Worm (Caenorhabditis elegans): ENCODE measurements around the gene nspf-2.

- TF ChIP-seq ZK546.5 (tag; optimal IDR thresholded peaks at IDR 0.05): no peak
- no peak for TF ChIP-seq nhr-23 (tag; optimal IDR thresholded peaks at IDR 0.05)
- TF ChIP-seq ztf-4 (tag; optimal IDR thresholded peaks at IDR 0.05): no peak
- no peak for TF ChIP-seq lin-39 (tag; optimal IDR thresholded peaks at IDR 0.05)
- TF ChIP-seq unc-39 (tag; optimal IDR thresholded peaks at IDR 0.05): no peak
- TF ChIP-seq nhr-25 (tag; optimal IDR thresholded peaks at IDR 0.05): no peak
- TF ChIP-seq eor-1 (tag; optimal IDR thresholded peaks at IDR 0.05): no peak
- TF ChIP-seq fos-1 (tag; optimal IDR thresholded peaks at IDR 0.05): no peak
- TF ChIP-seq skn-1 (tag; optimal IDR thresholded peaks at IDR 0.05): no peak
- no peak for TF ChIP-seq fkh-10 (GFP tag; optimal IDR thresholded peaks at IDR 0.05)
- no peak for TF ChIP-seq ceh-16 (tag; optimal IDR thresholded peaks at IDR 0.05)
- TF ChIP-seq egl-27 (tag; optimal IDR thresholded peaks at IDR 0.05): no peak
These were observed 3.8 kb downstream of the nspf-2 start, which contains the start of gene set-11 for ce11 chrII:2692476-2692875.
